Fruit fly (Drosophila melanogaster) whole organism, wandering third instar larva: ENCODE data around the gene Polr2J.

Experiments used
- Abd-B ChIP-seq: fragments of >200 bp; optimal IDR thresholded peaks from 2 replicates; lab custom pipeline; 2017; ENCODE audit warnings: missing biosample characterization, missing genetic modification characterization
- CG32264 ChIP-seq: fragments of 200-800 bp; sonication (Bioruptor generic); optimal IDR thresholded peaks from 2 replicates; lab custom pipeline; 2016; ENCODE audit warnings: missing biosample characterization, missing genetic modification characterization
- Dfd ChIP-seq: fragments of >200 bp; optimal IDR thresholded peaks from 2 replicates; lab custom pipeline; 2017; ENCODE audit warnings: missing biosample characterization, missing genetic modification characterization
- GATAd ChIP-seq: sonication (Bioruptor generic); optimal IDR thresholded peaks from 2 replicates; lab custom pipeline; 2016; ENCODE audit warnings: missing biosample characterization, missing genetic modification characterization
- HLH106 ChIP-seq: fragments of 200-800 bp; optimal IDR thresholded peaks from 3 replicates; lab custom pipeline; 2019; ENCODE audit warnings: missing biosample characterization, mild to moderate bottlenecking, missing genetic modification characterization, moderate library complexity
- Hnf4 ChIP-seq: fragments of 200-800 bp; sonication (Bioruptor generic); optimal IDR thresholded peaks from 2 replicates; lab custom pipeline; 2016; ENCODE audit warnings: missing biosample characterization, mild to moderate bottlenecking, missing genetic modification characterization
- Hr78 ChIP-seq: fragments of >200 bp; optimal IDR thresholded peaks from 2 replicates; lab custom pipeline; 2017; ENCODE audit warnings: missing biosample characterization, missing genetic modification characterization
- Hr83 ChIP-seq: fragments of 200-300 bp; sonication (Bioruptor generic); optimal IDR thresholded peaks from 2 replicates; lab custom pipeline; 2016; ENCODE audit warnings: missing biosample characterization, mild to moderate bottlenecking, missing genetic modification characterization, moderate library complexity; ENCODE audit not compliant: poor library complexity, severe bottlenecking
- Jra ChIP-seq: sonication (Bioruptor generic); optimal IDR thresholded peaks from 2 replicates; lab custom pipeline; 2016; ENCODE audit warnings: missing biosample characterization, missing genetic modification characterization
- Mio ChIP-seq: sonication (Bioruptor generic); optimal IDR thresholded peaks from 2 replicates; lab custom pipeline; 2016; ENCODE audit warnings: missing biosample characterization, missing genetic modification characterization
- N ChIP-seq: fragments of >200 bp; optimal IDR thresholded peaks from 2 replicates; lab custom pipeline; 2018; ENCODE audit warnings: missing biosample characterization, missing external identifiers, missing genetic modification characterization
- OdsH ChIP-seq: fragments of 200-800 bp; sonication (Bioruptor generic); optimal IDR thresholded peaks from 2 replicates; lab custom pipeline; 2016; ENCODE audit warnings: missing biosample characterization, mild to moderate bottlenecking, missing genetic modification characterization
- Rel ChIP-seq, 2 experiments: fragments of 200-800 bp; sonication (Bioruptor generic) in 1 of 2; optimal IDR thresholded peaks; 2 replicates in 1 of 2; 3 replicates in 1 of 2; lab custom pipeline; 2016 to 2019; ENCODE audit warnings: mild to moderate bottlenecking in 2 of 2, missing biosample characterization in 2 of 2, missing genetic modification characterization in 2 of 2, moderate library complexity in 1 of 2
- Sp1 ChIP-seq: fragments of 200-800 bp; sonication (Bioruptor generic); optimal IDR thresholded peaks from 3 replicates; lab custom pipeline; 2019; ENCODE audit warnings: missing biosample characterization, mild to moderate bottlenecking, missing genetic modification characterization, moderate library complexity
- br ChIP-seq: fragments of 200-800 bp; sonication (Bioruptor generic); optimal IDR thresholded peaks from 2 replicates; lab custom pipeline; 2016; ENCODE audit warnings: missing biosample characterization, missing genetic modification characterization
- brk ChIP-seq: fragments of 200-800 bp; sonication (Bioruptor generic); optimal IDR thresholded peaks from 2 replicates; lab custom pipeline; 2016; ENCODE audit warnings: missing biosample characterization, mild to moderate bottlenecking, missing genetic modification characterization
- dl ChIP-seq, 2 experiments: fragments of 175-275, 200-275 bp in 1 of 2; fragments of 200-275 bp in 1 of 2; sonication (Bioruptor generic); optimal IDR thresholded peaks; lab custom pipeline; 2018; ENCODE audit warnings: mild to moderate bottlenecking in 2 of 2, missing biosample characterization in 2 of 2, missing genetic modification characterization in 2 of 2, moderate library complexity in 2 of 2; ENCODE audit not compliant: partially characterized antibody in 2 of 2, insufficient read depth in 1 of 2
- dmrt93B ChIP-seq: fragments of 200-800 bp; sonication (Bioruptor generic); optimal IDR thresholded peaks from 2 replicates; lab custom pipeline; 2018; ENCODE audit warnings: missing biosample characterization, mild to moderate bottlenecking, missing genetic modification characterization
- dsf ChIP-seq: sonication (Bioruptor generic); optimal IDR thresholded peaks from 2 replicates; lab custom pipeline; 2016; ENCODE audit warnings: missing biosample characterization, missing genetic modification characterization, borderline replicate concordance
- ey ChIP-seq: fragments of 200-800 bp; sonication (Bioruptor generic); optimal IDR thresholded peaks from 2 replicates; lab custom pipeline; 2016; ENCODE audit warnings: missing biosample characterization, missing genetic modification characterization
- foxo ChIP-seq, 2 experiments: fragments of 200-800 bp; sonication (Bioruptor generic); optimal IDR thresholded peaks; 2 replicates in 1 of 2; 3 replicates in 1 of 2; lab custom pipeline; 2016 to 2017; ENCODE audit warnings: missing biosample characterization in 2 of 2, missing genetic modification characterization in 2 of 2
- fru ChIP-seq: fragments of 200-800 bp; sonication (Bioruptor generic); optimal IDR thresholded peaks from 3 replicates; lab custom pipeline; 2016; ENCODE audit warnings: missing biosample characterization, mild to moderate bottlenecking, missing genetic modification characterization
- h ChIP-seq: fragments of 200-800 bp; sonication (Bioruptor generic); optimal IDR thresholded peaks from 3 replicates; lab custom pipeline; 2016; ENCODE audit warnings: missing biosample characterization, mild to moderate bottlenecking, missing genetic modification characterization
- lola ChIP-seq: fragments of >200 bp; optimal IDR thresholded peaks from 2 replicates; lab custom pipeline; 2017; ENCODE audit warnings: missing biosample characterization, missing genetic modification characterization
- psq ChIP-seq: fragments of 200-800 bp; sonication (Bioruptor generic); optimal IDR thresholded peaks from 3 replicates; lab custom pipeline; 2017; ENCODE audit warnings: missing biosample characterization, mild to moderate bottlenecking, missing genetic modification characterization, moderate library complexity
- rgr ChIP-seq: fragments of 200-800 bp; sonication (Bioruptor generic); optimal IDR thresholded peaks from 3 replicates; lab custom pipeline; 2016; ENCODE audit warnings: missing biosample characterization, mild to moderate bottlenecking, missing genetic modification characterization
- sage ChIP-seq: fragments of 200-800 bp; sonication (Bioruptor generic); optimal IDR thresholded peaks from 2 replicates; lab custom pipeline; 2016; ENCODE audit warnings: missing biosample characterization, mild to moderate bottlenecking, missing genetic modification characterization
- sv ChIP-seq: fragments of 200-800 bp; sonication (Bioruptor generic); optimal IDR thresholded peaks from 3 replicates; lab custom pipeline; 2016; ENCODE audit warnings: missing biosample characterization, missing genetic modification characterization
- tai ChIP-seq: sonication (Bioruptor generic); optimal IDR thresholded peaks from 2 replicates; lab custom pipeline; 2016; ENCODE audit warnings: missing biosample characterization, missing genetic modification characterization

Gene Polr2J

dm6 chr2L:17383588-17384308 is 26.5 kb downstream of the Polr2J start, which contains the start of gene Lrch (continued):
- TF ChIP-seq Sp1 (GFP tag; lab: Kevin White, UChicago) (peak; percentile 4), Rel (GFP tag; optimal IDR thresholded peaks at IDR 0.05; lab: Kevin White, UChicago) (no peak), Rel (tag; optimal IDR thresholded peaks at IDR 0.05; lab: Kevin White, UChicago) (peak; percentile 3), Hnf4 (GFP tag; lab: Kevin White, UChicago) (peak; percentile 33), rgr (GFP tag; lab: Kevin White, UChicago) (peak; percentile 4)
- TF ChIP-seq, all 38 proteins: peak for 10

DNA sequence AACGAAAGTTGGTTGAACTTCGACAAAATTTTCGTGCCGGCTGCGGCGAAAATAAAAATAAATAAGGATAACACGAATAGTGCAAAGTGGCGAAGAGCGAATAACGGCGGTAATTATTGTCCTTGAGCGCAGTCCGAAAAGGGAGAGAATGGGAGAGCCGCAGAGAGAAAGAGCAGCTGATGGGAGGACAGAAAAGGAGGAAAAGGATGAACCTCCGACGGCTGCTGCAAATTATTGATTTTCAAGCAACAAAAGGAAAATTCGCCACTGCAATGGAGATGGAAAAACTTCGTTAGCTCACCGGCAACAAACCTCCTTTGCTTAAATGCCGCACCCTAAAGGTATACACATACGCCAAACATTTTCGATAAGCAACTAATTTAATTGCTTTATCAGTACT is 27.4 kb downstream of the Polr2J start:
- no peak for TF ChIP-seq sv (GFP tag; lab: Kevin White, UChicago)
- TF ChIP-seq Hr83, result no peak
- TF ChIP-seq Sp1 (GFP tag; lab: Kevin White, UChicago), result no peak
- TF ChIP-seq dl (GFP tag; optimal IDR thresholded peaks at IDR 0.05; lab: Kevin White, UChicago; ENCODE audit: insufficient read depth in 1 of 2, partially characterized antibody in 2 of 2), result no peak
- TF ChIP-seq lola (GFP tag; lab: Kevin White, UChicago), result no peak
- TF ChIP-seq Mio (GFP tag; lab: Kevin White, UChicago), result no peak

DNA sequence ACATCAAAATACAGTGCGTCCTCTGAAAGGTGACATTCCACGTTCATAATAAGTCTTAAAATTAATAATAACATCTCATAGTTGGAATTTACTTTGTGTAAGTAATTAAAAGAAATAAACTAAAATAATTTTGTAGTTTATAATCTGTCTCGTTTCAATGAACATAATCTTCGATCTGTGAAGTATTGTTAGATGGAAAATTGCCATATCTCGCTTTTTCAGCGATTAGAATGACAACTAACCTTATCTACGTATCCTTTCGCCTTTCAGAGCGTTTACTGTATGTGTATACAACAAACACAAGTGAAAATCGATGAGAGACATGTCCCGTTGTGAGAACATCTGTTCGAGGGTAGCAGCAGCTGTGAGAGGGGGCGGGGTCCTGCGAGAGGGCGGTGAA is 27.9 kb downstream of the Polr2J start:
- TF ChIP-seq Hnf4 (GFP tag; lab: Kevin White, UChicago) (peak; percentile 16), dsf (GFP tag; lab: Kevin White, UChicago) (no peak), CG32264 (GFP tag; lab: Kevin White, UChicago) (no peak), h (GFP tag; lab: Kevin White, UChicago) (peak; percentile 21), rgr (GFP tag; lab: Kevin White, UChicago) (peak; percentile 25), br (GFP tag; lab: Kevin White, UChicago) (peak; percentile 7), sv (GFP tag; lab: Kevin White, UChicago) (peak; percentile 28), psq (peak; percentile 17), Sp1 (GFP tag; lab: Kevin White, UChicago) (peak; percentile 48), Jra (peak; percentile 2), fru (GFP tag; lab: Kevin White, UChicago) (peak; percentile 29), GATAd (no peak), sage (GFP tag; lab: Kevin White, UChicago) (no peak), brk (peak; percentile 25), Dfd (GFP tag; lab: Kevin White, UChicago) (no peak), HLH106 (tag; lab: Kevin White, UChicago) (peak; percentile 51), OdsH (peak; percentile 24), Hr78 (GFP tag; lab: Kevin White, UChicago) (no peak), Rel (GFP tag; optimal IDR thresholded peaks at IDR 0.05; lab: Kevin White, UChicago) (no peak), Rel (tag; optimal IDR thresholded peaks at IDR 0.05; lab: Kevin White, UChicago) (no peak), foxo (GFP tag; optimal IDR thresholded peaks at IDR 0.05; lab: Kevin White, UChicago) (peak in 1 of 2 experiments; percentile 3), ey (peak; percentile 48), N (GFP tag; lab: Kevin White, UChicago) (no peak), Abd-B (no peak)

dm6 chr2L:17381616-17382015 is 28.6 kb downstream of the Polr2J start:
- no peak for TF ChIP-seq dmrt93B (GFP tag; lab: Kevin White, UChicago)
- TF ChIP-seq foxo (GFP tag; optimal IDR thresholded peaks at IDR 0.05; lab: Kevin White, UChicago), result no peak
- no peak for TF ChIP-seq tai (GFP tag; lab: Kevin White, UChicago)
- no peak for TF ChIP-seq Hnf4 (GFP tag; lab: Kevin White, UChicago)
- no peak for TF ChIP-seq h (GFP tag; lab: Kevin White, UChicago)
- TF ChIP-seq brk, result no peak

- TF ChIP-seq Dfd (GFP tag; lab: Kevin White, UChicago), result peak; percentile 43
- no peak for TF ChIP-seq dsf (GFP tag; lab: Kevin White, UChicago)
Observed at dm6 chr2L:17381075-17381474, 29.1 kb downstream of the Polr2J start.
